Worm (Caenorhabditis elegans) whole organism, mixed stage, embryonic: ENCODE measurements around the gene C18F10.2.
A peak's percentile ranks its signal among the peaks of the same experiment; 100 is the strongest.

Experiments
- M03D4.4 ChIP-seq: sonication (generic microtip); optimal IDR thresholded peaks from 2 replicates; lab custom pipeline; 2017; ENCODE audit warnings: mild to moderate bottlenecking, missing genetic modification characterization, missing compliant biosample characterization
- bed-3 ChIP-seq: fragments of 200-800 bp; sonication (Bioruptor generic); optimal IDR thresholded peaks from 3 replicates; lab custom pipeline; 2018; ENCODE audit warnings: mild to moderate bottlenecking, missing genetic modification characterization, moderate library complexity, missing compliant biosample characterization
- blmp-1 ChIP-seq: fragments of 150-350 bp; optimal IDR thresholded peaks from 2 replicates; lab custom pipeline; 2014; ENCODE audit warnings: missing biosample characterization, missing genetic modification characterization
- ceh-39 ChIP-seq: fragments of 150-350 bp; optimal IDR thresholded peaks from 2 replicates; lab custom pipeline; 2014; ENCODE audit warnings: missing biosample characterization, missing genetic modification characterization
- ceh-43 ChIP-seq: fragments of 200-800 bp; sonication (Bioruptor generic); optimal IDR thresholded peaks from 2 replicates; lab custom pipeline; 2018; ENCODE audit warnings: mild to moderate bottlenecking, missing genetic modification characterization, moderate library complexity, missing compliant biosample characterization
- ceh-83 ChIP-seq: fragments of 200-800 bp; sonication (Bioruptor generic); optimal IDR thresholded peaks from 2 replicates; lab custom pipeline; 2018; ENCODE audit warnings: mild to moderate bottlenecking, missing genetic modification characterization, missing compliant biosample characterization
- ces-1 ChIP-seq: fragments of 150-350 bp; optimal IDR thresholded peaks from 2 replicates; lab custom pipeline; 2014; ENCODE audit warnings: missing biosample characterization, missing genetic modification reagents, missing genetic modification characterization
- cnd-1 ChIP-seq: fragments of 200-800 bp; sonication (Bioruptor generic); optimal IDR thresholded peaks from 2 replicates; lab custom pipeline; 2018; ENCODE audit warnings: mild to moderate bottlenecking, missing genetic modification characterization, missing compliant biosample characterization
- drap-1 ChIP-seq: fragments of 200-800 bp; sonication (Bioruptor generic); optimal IDR thresholded peaks from 3 replicates; lab custom pipeline; 2018; ENCODE audit warnings: mild to moderate bottlenecking, missing genetic modification characterization, missing compliant biosample characterization
- elt-1 ChIP-seq: sonication (generic microtip); optimal IDR thresholded peaks from 2 replicates; lab custom pipeline; 2017; ENCODE audit warnings: missing genetic modification characterization, mild to moderate bottlenecking, missing compliant biosample characterization, antibody characterized with exemption, moderate library complexity, borderline replicate concordance; ENCODE audit not compliant: insufficient read depth
- flh-1 ChIP-seq: fragments of 200-800 bp; sonication (Bioruptor generic); optimal IDR thresholded peaks from 2 replicates; lab custom pipeline; 2018; ENCODE audit warnings: mild to moderate bottlenecking, missing genetic modification characterization, moderate library complexity, missing compliant biosample characterization
- ham-2 ChIP-seq: fragments of 200-800 bp; sonication (Bioruptor generic); optimal IDR thresholded peaks from 2 replicates; lab custom pipeline; 2018; ENCODE audit warnings: mild to moderate bottlenecking, missing genetic modification characterization, missing compliant biosample characterization
- hlh-1 ChIP-seq: fragments of 150-350 bp; optimal IDR thresholded peaks from 2 replicates; lab custom pipeline; 2014; ENCODE audit warnings: missing biosample characterization, missing genetic modification reagents, missing genetic modification characterization
- lin-13 ChIP-seq: fragments of 150-350 bp; optimal IDR thresholded peaks from 2 replicates; lab custom pipeline; 2014; ENCODE audit warnings: missing biosample characterization, missing genetic modification characterization
- lin-32 ChIP-seq: fragments of 200-800 bp; sonication (Bioruptor generic); optimal IDR thresholded peaks from 2 replicates; lab custom pipeline; 2018; ENCODE audit warnings: mild to moderate bottlenecking, missing genetic modification characterization, missing compliant biosample characterization
- mab-5 ChIP-seq: fragments of 150-350 bp; optimal IDR thresholded peaks from 2 replicates; lab custom pipeline; 2014; ENCODE audit warnings: missing biosample characterization, missing genetic modification characterization
- mep-1 ChIP-seq: fragments of 150-350 bp; optimal IDR thresholded peaks from 2 replicates; lab custom pipeline; 2017; ENCODE audit warnings: missing biosample characterization, missing genetic modification reagents, missing genetic modification characterization, inconsistent platforms
- nhr-2 ChIP-seq: fragments of 150-350 bp; optimal IDR thresholded peaks from 2 replicates; lab custom pipeline; 2014; ENCODE audit warnings: missing biosample characterization, missing genetic modification characterization
- nhr-237 ChIP-seq: fragments of 150-350 bp; optimal IDR thresholded peaks from 2 replicates; lab custom pipeline; 2014; ENCODE audit warnings: missing biosample characterization, missing genetic modification characterization
- nhr-76 ChIP-seq: sonication (generic microtip); optimal IDR thresholded peaks from 2 replicates; lab custom pipeline; 2017; ENCODE audit warnings: missing biosample characterization, missing genetic modification characterization
- pha-4 ChIP-seq: fragments of 150-350 bp; optimal IDR thresholded peaks from 2 replicates; lab custom pipeline; 2018; ENCODE audit warnings: missing biosample characterization, missing genetic modification reagents, missing genetic modification characterization
- sem-2 ChIP-seq: fragments of 200-800 bp; sonication (Bioruptor generic); optimal IDR thresholded peaks from 2 replicates; lab custom pipeline; 2018; ENCODE audit warnings: mild to moderate bottlenecking, missing genetic modification characterization, missing compliant biosample characterization
- sptf-1 ChIP-seq: sonication (generic microtip); optimal IDR thresholded peaks from 2 replicates; lab custom pipeline; 2017; ENCODE audit warnings: mild to moderate bottlenecking, missing genetic modification characterization, moderate library complexity, missing compliant biosample characterization
- tbx-8 ChIP-seq: fragments of 200-800 bp; sonication (Bioruptor generic); optimal IDR thresholded peaks from 2 replicates; lab custom pipeline; 2018; ENCODE audit warnings: mild to moderate bottlenecking, missing genetic modification characterization, moderate library complexity, missing compliant biosample characterization
- unc-120 ChIP-seq: sonication (generic microtip); optimal IDR thresholded peaks from 2 replicates; lab custom pipeline; 2017; ENCODE audit warnings: missing genetic modification characterization, missing compliant biosample characterization; ENCODE audit not compliant: poor library complexity, severe bottlenecking
- unc-39 ChIP-seq: fragments of 150-350 bp; optimal IDR thresholded peaks from 2 replicates; lab custom pipeline; 2014; ENCODE audit warnings: missing biosample characterization, missing genetic modification characterization
- unc-62 ChIP-seq: fragments of 150-350 bp; optimal IDR thresholded peaks from 2 replicates; lab custom pipeline; 2014; ENCODE audit warnings: missing biosample characterization, missing genetic modification reagents, missing genetic modification characterization
- zip-8 ChIP-seq: fragments of 150-350 bp; optimal IDR thresholded peaks from 2 replicates; lab custom pipeline; 2014; ENCODE audit warnings: missing biosample characterization, missing genetic modification characterization
- ztf-11 ChIP-seq: fragments of 150-350 bp; optimal IDR thresholded peaks from 2 replicates; lab custom pipeline; 2014; ENCODE audit warnings: missing biosample characterization, missing genetic modification characterization

The C18F10.2 gene

DNA sequence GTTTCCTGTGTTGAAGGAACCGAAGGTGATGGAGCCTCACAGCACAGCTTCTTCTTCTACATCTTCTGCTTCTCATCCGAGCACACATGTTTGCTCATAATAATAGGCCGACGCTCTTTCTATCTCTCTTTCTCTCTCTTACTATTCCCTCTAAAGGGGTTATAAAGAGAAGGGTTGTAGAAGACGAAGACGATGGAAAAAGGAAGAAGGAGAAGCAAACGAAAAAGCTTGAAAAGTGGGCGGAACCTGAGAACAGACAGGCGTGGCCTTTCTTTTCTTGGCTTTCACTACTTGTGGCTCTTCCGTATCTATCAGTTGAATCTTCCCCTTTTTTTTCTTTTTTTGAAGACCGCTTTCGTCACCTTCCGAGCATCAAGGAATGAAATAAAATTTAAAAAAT is 34.9 kb downstream of the C18F10.2 start:
- TF ChIP-seq ces-1 (GFP tag; lab: Kevin White, UChicago) (peak; percentile 82), M03D4.4 (tag; lab: Kevin White, UChicago) (no peak), sem-2 (GFP tag; lab: Kevin White, UChicago) (no peak)

- TF ChIP-seq unc-120, result no peak
Observed at ce11 chrIII:6309066-6309465, 36.1 kb downstream of the C18F10.2 start, which contains the start of gene gar-2. gar-2 (plus strand) TSS chrIII:6309366.

ce11 chrIII:6310352-6310751 is 37.4 kb downstream of the C18F10.2 start:
- peak; percentile 89 for TF ChIP-seq ces-1 (GFP tag; lab: Kevin White, UChicago)
- no peak for TF ChIP-seq sem-2 (GFP tag; lab: Kevin White, UChicago)

DNA sequence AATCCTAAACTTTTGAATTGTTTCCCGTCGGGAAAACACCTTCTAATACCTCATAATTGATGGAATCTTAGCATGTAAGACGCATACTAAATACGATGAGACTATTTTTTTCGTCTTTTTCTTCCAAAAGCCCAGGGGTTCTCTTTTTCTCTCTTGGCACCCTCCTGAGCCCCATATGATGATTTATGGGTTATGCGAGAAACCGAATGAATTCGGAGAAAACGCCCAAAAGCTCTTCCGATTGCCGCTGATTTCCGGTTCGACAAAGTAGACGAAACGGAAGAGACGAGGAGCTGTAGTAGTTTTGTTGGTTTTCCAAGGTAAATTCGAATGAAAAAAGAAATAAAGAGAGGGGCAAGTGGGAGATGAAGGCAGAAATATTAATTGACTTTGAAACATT is 38.5 kb downstream of the C18F10.2 start:
- TF ChIP-seq flh-1 (GFP tag; lab: Kevin White, UChicago) (no peak), pha-4 (tag; lab: Kevin White, UChicago) (no peak), ceh-39 (tag; lab: Kevin White, UChicago) (no peak), drap-1 (GFP tag; lab: Kevin White, UChicago) (no peak), unc-62 (GFP tag; lab: Kevin White, UChicago) (no peak), sptf-1 (no peak), tbx-8 (GFP tag; lab: Kevin White, UChicago) (no peak), ces-1 (GFP tag; lab: Kevin White, UChicago) (no peak), mab-5 (tag; lab: Kevin White, UChicago) (no peak), zip-8 (tag; lab: Kevin White, UChicago) (no peak), nhr-2 (tag; lab: Kevin White, UChicago) (no peak), blmp-1 (tag; lab: Kevin White, UChicago) (no peak), ztf-11 (no peak), nhr-237 (no peak), mep-1 (tag; lab: Kevin White, UChicago) (no peak), bed-3 (GFP tag; lab: Kevin White, UChicago) (no peak), hlh-1 (tag; lab: Kevin White, UChicago) (no peak), ceh-43 (GFP tag; lab: Kevin White, UChicago) (no peak)

ce11 chrIII:6312244-6312643 is 39.3 kb downstream of the C18F10.2 start:
- peak; percentile 16 for TF ChIP-seq ces-1 (GFP tag; lab: Kevin White, UChicago)
- no peak for TF ChIP-seq bed-3 (GFP tag; lab: Kevin White, UChicago)

DNA sequence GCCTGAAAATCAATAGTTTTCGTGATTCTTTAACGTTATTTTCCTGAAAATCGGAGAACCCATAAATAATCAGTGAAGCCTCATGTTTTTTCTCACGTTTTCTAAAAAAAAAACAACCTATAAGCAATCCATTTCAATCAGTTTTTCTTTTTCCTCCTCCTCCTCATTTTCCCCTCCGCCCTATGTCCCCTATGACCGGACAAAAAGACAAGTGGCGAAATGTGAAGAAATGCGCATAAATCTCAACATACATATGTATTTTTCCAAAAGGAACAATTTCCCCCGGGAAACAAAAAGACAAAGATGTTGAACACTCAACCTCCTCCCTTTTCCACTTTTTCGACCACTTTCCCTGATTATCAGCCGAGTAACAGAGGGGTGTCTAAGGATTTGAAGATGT is 42.5 kb downstream of the C18F10.2 start:
- TF ChIP-seq blmp-1 (tag; lab: Kevin White, UChicago) (no peak), sem-2 (GFP tag; lab: Kevin White, UChicago) (no peak), flh-1 (GFP tag; lab: Kevin White, UChicago) (no peak), nhr-237 (no peak), unc-39 (tag; lab: Kevin White, UChicago) (no peak), mep-1 (tag; lab: Kevin White, UChicago) (no peak), lin-13 (tag; lab: Kevin White, UChicago) (no peak), lin-32 (GFP tag; lab: Kevin White, UChicago) (no peak), bed-3 (GFP tag; lab: Kevin White, UChicago) (no peak), ham-2 (no peak), nhr-2 (tag; lab: Kevin White, UChicago) (no peak), elt-1 (tag; lab: Kevin White, UChicago) (no peak), ces-1 (GFP tag; lab: Kevin White, UChicago) (no peak)

DNA sequence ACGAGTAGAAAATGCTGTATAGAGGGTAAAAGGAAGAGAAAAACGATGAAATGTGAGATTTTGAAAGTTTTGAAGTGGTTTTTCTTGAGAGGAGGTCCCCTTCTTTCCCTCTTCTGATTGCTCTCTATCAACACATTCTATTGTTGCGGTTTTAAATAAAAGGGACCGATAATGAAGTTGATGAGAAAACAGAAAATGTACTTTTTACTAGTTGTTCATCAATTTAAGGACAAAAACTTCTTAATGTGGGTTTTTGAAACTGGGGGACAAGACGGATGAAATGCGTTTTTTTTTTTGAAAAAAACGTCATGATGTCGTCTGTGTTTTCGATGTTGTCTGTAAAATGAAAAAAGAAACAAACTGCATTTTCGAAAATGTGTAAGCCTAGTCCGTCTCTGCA is 43.8 kb downstream of the C18F10.2 start:
- TF ChIP-seq tbx-8 (GFP tag; lab: Kevin White, UChicago) (no peak), ceh-83 (no peak), ceh-39 (tag; lab: Kevin White, UChicago) (no peak), nhr-237 (no peak), sptf-1 (no peak), nhr-2 (tag; lab: Kevin White, UChicago) (no peak), lin-13 (tag; lab: Kevin White, UChicago) (no peak), cnd-1 (tag; lab: Kevin White, UChicago) (no peak), lin-32 (GFP tag; lab: Kevin White, UChicago) (no peak), hlh-1 (tag; lab: Kevin White, UChicago) (no peak), zip-8 (tag; lab: Kevin White, UChicago) (no peak), nhr-76 (tag; lab: Kevin White, UChicago) (no peak), elt-1 (tag; lab: Kevin White, UChicago) (no peak)
